ENCODE assay signal across 1 worm cellular context in genomic region chrV:10352928-10353427, ce11.
TF ChIP-seq lines count a peak whose summit lies in the region.

nol-56 (minus strand) TSS chrV:10352978.

TF ChIP-seq in whole organism, L1 larva, 84 proteins besides CTCF, POLR2A, EP300 and RAD21 (continued from another document):
- TF ChIP-seq mef-2 (tag; optimal IDR thresholded peaks at IDR 0.05; lab: Kevin White, UChicago) (no peak), dpl-1 (GFP tag; optimal IDR thresholded peaks at IDR 0.05; lab: Kevin White, UChicago) (peak; percentile 81 to 86 (median 85)), nhr-90 (tag; optimal IDR thresholded peaks at IDR 0.05; lab: Kevin White, UChicago; ENCODE audit: poor library complexity) (peak; percentile 90), hlh-17 (GFP tag; optimal IDR thresholded peaks at IDR 0.05; lab: Kevin White, UChicago; ENCODE audit: borderline replicate concordance) (no peak)
